Worm (Caenorhabditis elegans) whole organism, young adult: ENCODE results near the gene fbxb-22.

ENCODE experiments used
- B0035.1 ChIP-seq: sonication (generic microtip); optimal IDR thresholded peaks from 2 replicates; lab custom pipeline; 2016; ENCODE audit warnings: missing genetic modification characterization, mild to moderate bottlenecking, missing compliant biosample characterization, missing genotype, missing genetic modification reagents
- F55B11.4 ChIP-seq: sonication (generic microtip); optimal IDR thresholded peaks from 2 replicates; lab custom pipeline; 2016; ENCODE audit warnings: missing compliant biosample characterization, missing genetic modification characterization, borderline replicate concordance; ENCODE audit not compliant: insufficient read depth
- Y53F4B.3 ChIP-seq: fragments of 200-800 bp; sonication (Bioruptor generic); IDR thresholded peaks from 2 replicates; pipeline ENCODE4 v1.3.6; 2022; ENCODE audit warnings: missing genetic modification reagents, missing genetic modification characterization, missing compliant biosample characterization
- Y79H2A.3 ChIP-seq: fragments of 200-800 bp; sonication (Bioruptor generic); conservative IDR thresholded peaks from 2 replicates; pipeline ENCODE4 v1.3.6; 2022; ENCODE audit warnings: missing genetic modification reagents, missing genetic modification characterization, missing compliant biosample characterization
- Y95B8A.8 ChIP-seq: fragments of 200-800 bp; sonication (Bioruptor generic); IDR thresholded peaks from 2 replicates; pipeline ENCODE4 v1.3.6; 2022; ENCODE audit warnings: missing genetic modification reagents, missing genetic modification characterization, missing compliant biosample characterization
- ama-1 ChIP-seq, 3 experiments: fragments of 150-350 bp in 1 of 3; sonication (generic microtip) in 2 of 3; optimal IDR thresholded peaks; 2 replicates each; lab custom pipeline; 2014 to 2018; ENCODE audit warnings: missing biosample characterization in 2 of 3, missing genetic modification characterization in 2 of 3, missing genetic modification reagents in 2 of 3
- attf-5 ChIP-seq: fragments of 200-800 bp; sonication (Bioruptor generic); optimal IDR thresholded peaks from 2 replicates; lab custom pipeline; 2018; ENCODE audit warnings: mild to moderate bottlenecking, missing genetic modification characterization, missing compliant biosample characterization
- cebp-1 ChIP-seq, 2 experiments: fragments of 200-800 bp in 1 of 2; sonication (Bioruptor generic) in 1 of 2; sonication (generic microtip) in 1 of 2; IDR thresholded peaks in 1 of 2; optimal IDR thresholded peaks in 1 of 2; 2 replicates each; pipeline versions ENCODE4 v1.3.6 to Lab custom; 2017 to 2022; ENCODE audit warnings: missing compliant biosample characterization in 2 of 2, missing genetic modification characterization in 2 of 2, mild to moderate bottlenecking in 1 of 2, missing genetic modification reagents in 1 of 2, moderate library complexity in 1 of 2
- ceh-100 ChIP-seq: fragments of 200-800 bp; sonication (Bioruptor generic); IDR thresholded peaks from 2 replicates; pipeline ENCODE4 v1.3.6; 2022; ENCODE audit warnings: missing genetic modification reagents, missing genetic modification characterization, missing compliant biosample characterization
- efl-1 ChIP-seq: fragments of 150-350 bp; optimal IDR thresholded peaks from 2 replicates; lab custom pipeline; 2014; ENCODE audit warnings: missing biosample characterization, missing genetic modification reagents, missing genetic modification characterization
- egrh-3 ChIP-seq: fragments of 200-800 bp; sonication (Bioruptor generic); IDR thresholded peaks from 2 replicates; pipeline ENCODE4 v1.3.6; 2022; ENCODE audit warnings: missing genetic modification reagents, missing genetic modification characterization, missing compliant biosample characterization
- hmg-1.2 ChIP-seq: fragments of 200-800 bp; sonication (Bioruptor generic); IDR thresholded peaks from 2 replicates; pipeline ENCODE4 v1.3.6; 2022; ENCODE audit warnings: missing genetic modification reagents, missing genetic modification characterization, missing compliant biosample characterization
- let-526 ChIP-seq: fragments of 200-800 bp; sonication (Bioruptor generic); IDR thresholded peaks from 2 replicates; pipeline ENCODE4 v1.3.6; 2022; ENCODE audit warnings: missing genetic modification reagents, missing genetic modification characterization, missing compliant biosample characterization
- lin-26 ChIP-seq: fragments of 200-800 bp; sonication (Bioruptor generic); IDR thresholded peaks from 2 replicates; pipeline ENCODE4 v1.3.6; 2022; ENCODE audit warnings: missing genetic modification reagents, missing genetic modification characterization, missing compliant biosample characterization
- lsl-1 ChIP-seq: fragments of 200-800 bp; sonication (Bioruptor generic); optimal IDR thresholded peaks from 2 replicates; lab custom pipeline; 2018; ENCODE audit warnings: mild to moderate bottlenecking, missing genetic modification characterization, moderate library complexity, missing compliant biosample characterization
- madf-6 ChIP-seq: fragments of 200-800 bp; sonication (Bioruptor generic); IDR thresholded peaks from 2 replicates; pipeline ENCODE4 v1.3.6; 2022; ENCODE audit warnings: missing genetic modification reagents, missing genetic modification characterization, missing compliant biosample characterization
- madf-8 ChIP-seq: fragments of 200-800 bp; sonication (Bioruptor generic); conservative IDR thresholded peaks from 2 replicates; pipeline ENCODE4 v1.3.6; 2022; ENCODE audit warnings: missing genetic modification reagents, missing genetic modification characterization, missing compliant biosample characterization
- nfyb-1 ChIP-seq: fragments of 200-800 bp; sonication (Bioruptor generic); IDR thresholded peaks from 2 replicates; pipeline ENCODE4 v1.3.6; 2022; ENCODE audit warnings: missing genetic modification reagents, missing genetic modification characterization, missing compliant biosample characterization
- nhr-179 ChIP-seq: sonication (generic microtip); optimal IDR thresholded peaks from 2 replicates; lab custom pipeline; 2016; ENCODE audit warnings: mild to moderate bottlenecking, missing genetic modification characterization, missing compliant biosample characterization
- repo-1 ChIP-seq: sonication (generic microtip); optimal IDR thresholded peaks from 2 replicates; lab custom pipeline; 2017; ENCODE audit warnings: mild to moderate bottlenecking, missing genetic modification characterization, missing compliant biosample characterization
- rpc-1 ChIP-seq, 2 experiments: fragments of 150-350 bp in 1 of 2; sonication (generic microtip) in 1 of 2; optimal IDR thresholded peaks; 2 replicates each; lab custom pipeline; 2014 to 2018; ENCODE audit warnings: missing biosample characterization in 1 of 2, missing genetic modification characterization in 1 of 2, missing genetic modification reagents in 1 of 2, missing genotype in 1 of 2
- snpc-3.4 ChIP-seq: sonication (generic microtip); optimal IDR thresholded peaks from 2 replicates; lab custom pipeline; 2017; ENCODE audit warnings: missing genetic modification characterization, mild to moderate bottlenecking, missing compliant biosample characterization, antibody characterized with exemption, moderate library complexity, missing genotype, missing genetic modification reagents
- tbp1 ChIP-seq: fragments of 200-800 bp; sonication (Bioruptor generic); optimal IDR thresholded peaks from 2 replicates; lab custom pipeline; 2018; ENCODE audit warnings: mild to moderate bottlenecking, missing genetic modification characterization, missing compliant biosample characterization
- tbx-9 ChIP-seq: sonication (generic microtip); optimal IDR thresholded peaks from 2 replicates; lab custom pipeline; 2016; ENCODE audit warnings: borderline replicate concordance, missing genetic modification characterization, inconsistent platforms, missing compliant biosample characterization
- zfh-2 ChIP-seq: fragments of 200-800 bp; sonication (Bioruptor generic); conservative IDR thresholded peaks from 2 replicates; pipeline ENCODE4 v1.3.6; 2022; ENCODE audit warnings: missing genetic modification reagents, missing genetic modification characterization, missing compliant biosample characterization
- ztf-22 ChIP-seq: fragments of 200-800 bp; sonication (Bioruptor generic); optimal IDR thresholded peaks from 2 replicates; lab custom pipeline; 2018; ENCODE audit warnings: mild to moderate bottlenecking, missing genetic modification characterization, moderate library complexity, missing compliant biosample characterization

fbxb-22 gene

DNA sequence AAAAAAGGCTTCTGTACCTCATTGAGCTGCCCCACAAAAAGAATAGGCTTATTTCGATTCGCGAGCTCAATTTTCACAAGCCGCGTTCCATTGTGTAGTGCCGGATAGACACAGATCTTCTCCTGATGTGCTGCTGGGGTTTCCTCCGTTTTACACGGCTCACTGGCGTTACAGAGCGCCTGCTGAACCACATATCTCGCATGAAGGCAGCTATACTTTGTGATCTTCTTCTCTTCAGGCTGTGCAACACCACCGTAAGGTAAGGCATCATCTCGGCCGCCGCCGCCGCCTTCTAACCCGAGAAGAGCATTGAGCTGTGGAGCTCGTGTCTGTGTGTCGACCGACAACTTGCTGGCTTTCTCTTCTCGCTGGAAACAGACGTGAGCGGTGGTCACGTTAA lies 30.0 kb downstream of the fbxb-22 start:
- no peak for TF ChIP-seq nhr-179 (tag; lab: Kevin White, UChicago)
- peak; percentile 60; the same call in 1 of the 2 replicates for TF ChIP-seq zfh-2 (GFP tag; lab: Robert Waterston, UW)

DNA sequence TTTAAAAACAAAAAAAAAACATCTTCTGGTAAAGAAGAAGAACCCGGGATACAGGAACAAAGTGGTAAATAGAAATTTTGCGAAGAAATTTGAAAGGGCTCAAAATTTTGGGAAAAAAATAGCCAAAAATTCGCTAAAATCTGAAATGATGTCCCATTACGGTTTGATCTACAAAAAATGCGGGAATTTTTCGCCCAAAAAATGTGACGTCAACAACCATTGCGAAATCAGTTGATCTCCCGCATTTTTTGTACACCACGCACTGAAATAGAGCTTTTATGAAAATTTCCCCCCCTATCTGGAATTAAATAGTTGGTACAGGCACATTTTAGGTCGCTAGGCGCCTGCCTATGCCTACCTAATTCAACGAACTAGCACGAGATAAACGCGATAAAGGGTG lies 34.0 kb downstream of the fbxb-22 start:
- TF ChIP-seq Y79H2A.3 (GFP tag; lab: Robert Waterston, UW) (0 out of 2 replicates have a peak, but pooled peaks have one; percentile 35), cebp-1 (GFP tag; IDR thresholded peaks at IDR 0.05; lab: Robert Waterston, UW) (no peak), cebp-1 (tag; optimal IDR thresholded peaks at IDR 0.05; lab: Kevin White, UChicago) (peak; percentile 63), tbx-9 (tag; lab: Kevin White, UChicago) (no peak), madf-6 (GFP tag; lab: Robert Waterston, UW) (peak; percentile 21; the same call in 1 of the 2 replicates)

DNA sequence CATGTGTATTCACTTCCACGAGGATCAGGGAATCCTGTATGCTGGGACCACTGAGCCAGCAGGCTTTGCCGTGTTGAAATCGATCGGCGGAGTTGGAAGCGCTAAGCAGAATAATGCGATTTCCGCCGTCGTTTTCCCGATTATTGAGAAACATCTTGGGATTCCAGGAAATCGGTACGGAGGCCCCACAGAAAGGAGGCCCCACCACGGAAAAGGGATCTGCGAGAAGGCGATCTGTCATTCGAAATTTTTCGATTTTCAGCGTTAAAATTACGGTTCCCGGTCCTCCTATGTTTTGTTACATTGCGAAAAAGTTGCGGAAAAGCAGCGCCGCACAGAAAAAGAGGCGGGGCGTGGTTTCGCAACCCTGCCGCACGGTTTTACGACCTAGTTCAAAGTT lies 35.2 kb downstream of the fbxb-22 start:
- TF ChIP-seq Y53F4B.3 (GFP tag; lab: Robert Waterston, UW): no peak
- TF ChIP-seq egrh-3 (GFP tag; lab: Robert Waterston, UW): peak; percentile 31; the same call in 1 of the 2 replicates
- 0 out of 2 replicates have a peak, but pooled peaks have one; percentile 18 for TF ChIP-seq lin-26
- no peak for TF ChIP-seq B0035.1
- TF ChIP-seq efl-1 (GFP tag; lab: Kevin White, UChicago): no peak
- TF ChIP-seq ceh-100 (GFP tag; lab: Robert Waterston, UW): peak; percentile 77
- 0 out of 2 replicates have a peak, but pooled peaks have one; percentile 35 for TF ChIP-seq nfyb-1 (GFP tag; lab: Robert Waterston, UW)
- no peak for TF ChIP-seq cebp-1 (GFP tag; IDR thresholded peaks at IDR 0.05; lab: Robert Waterston, UW)
- peak; percentile 31 for TF ChIP-seq cebp-1 (tag; optimal IDR thresholded peaks at IDR 0.05; lab: Kevin White, UChicago)
- TF ChIP-seq Y95B8A.8: no peak
- TF ChIP-seq hmg-1.2: peak; percentile 12; the same call in 1 of the 2 replicates
- no peak for TF ChIP-seq let-526
- peak; percentile 10; the same call in 1 of the 2 replicates for TF ChIP-seq madf-6 (GFP tag; lab: Robert Waterston, UW)
- TF ChIP-seq ama-1 (optimal IDR thresholded peaks at IDR 0.05; lab: Kevin White, UChicago): no peak
- no peak for TF ChIP-seq ama-1 (GFP tag; optimal IDR thresholded peaks at IDR 0.05; lab: Kevin White, UChicago)

DNA sequence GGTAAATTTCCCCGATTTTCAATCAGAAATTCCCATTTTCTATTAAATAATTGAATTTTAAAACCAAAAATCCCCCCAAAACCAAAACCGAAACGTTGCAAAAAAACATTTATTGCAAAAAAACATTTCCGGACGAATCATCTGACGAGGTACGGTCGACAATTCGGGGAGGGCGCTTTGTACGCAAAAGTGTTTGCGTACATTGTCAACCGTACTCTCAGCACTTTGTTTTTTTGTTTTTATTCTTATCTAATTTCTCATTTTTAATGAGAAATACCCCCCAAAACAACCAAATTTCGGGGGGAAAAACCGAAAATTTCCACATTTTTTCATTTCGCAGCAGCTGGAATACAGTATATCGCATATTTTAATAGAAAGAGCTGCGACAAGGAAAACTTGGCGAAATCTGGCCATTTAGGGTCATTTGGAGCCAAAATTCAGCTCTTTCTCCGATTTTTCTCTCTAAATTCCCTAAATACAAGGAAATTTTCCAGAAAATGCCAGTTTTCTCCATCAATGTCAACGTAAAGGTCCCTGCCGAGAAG lies 35.8 kb downstream of the fbxb-22 start, which contains the start of gene mif-1:
Gene mif-1 (plus strand): TSS at position 495 of the 545 bp plus-strand sequence.
- TF ChIP-seq lsl-1 (GFP tag; lab: Kevin White, UChicago) (peak; percentile 83), F55B11.4 (tag; lab: Kevin White, UChicago) (no peak), attf-5 (GFP tag; lab: Kevin White, UChicago) (peak; percentile 23), rpc-1 (optimal IDR thresholded peaks at IDR 0.05; lab: Kevin White, UChicago) (no peak), rpc-1 (tag; optimal IDR thresholded peaks at IDR 0.05; lab: Kevin White, UChicago) (no peak), tbp1 (GFP tag; lab: Kevin White, UChicago) (peak; percentile 7)

DNA sequence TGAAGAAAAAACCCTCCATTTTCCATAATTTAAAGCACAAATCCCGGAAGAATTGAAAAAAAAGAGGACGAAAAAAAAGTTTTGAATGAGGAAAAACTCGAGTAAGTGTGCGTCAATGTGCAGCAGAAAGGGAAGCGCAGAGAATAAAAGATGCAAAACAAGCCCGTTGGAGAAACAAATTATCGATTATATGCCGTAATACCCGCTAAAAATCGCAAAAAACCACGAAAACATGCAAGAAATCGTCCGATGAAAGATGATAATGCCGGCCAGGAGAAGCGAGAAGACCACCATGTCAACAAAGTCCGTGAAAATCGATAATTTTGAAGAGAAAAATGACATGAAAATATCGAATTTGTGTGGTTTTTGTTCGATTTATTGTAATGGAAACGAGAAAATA lies 36.5 kb downstream of the fbxb-22 start:
- TF ChIP-seq hmg-1.2 (peak; percentile 14; the same call in 1 of the 2 replicates), repo-1 (tag; lab: Kevin White, UChicago) (no peak)
- TF ChIP-seq, all 124 proteins: peak for 1

DNA sequence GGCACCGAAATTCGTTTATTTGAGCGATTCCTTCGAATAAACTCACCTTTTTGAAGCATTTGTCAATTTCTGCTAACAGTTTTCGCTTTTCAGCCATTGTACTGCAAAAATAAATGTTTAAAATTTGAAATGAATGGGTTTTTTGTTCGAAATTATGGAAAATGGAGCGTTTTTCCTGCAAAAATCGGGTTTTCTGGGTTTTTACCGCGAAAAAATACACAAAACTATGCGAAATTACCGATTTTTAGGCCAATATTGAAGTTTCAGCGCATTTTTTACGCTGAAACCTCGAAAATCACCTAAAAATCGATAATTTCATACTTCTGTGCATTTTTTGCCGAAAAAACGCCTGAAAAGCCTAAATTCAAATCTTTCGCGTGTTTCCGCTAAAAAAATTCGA lies 37.2 kb downstream of the fbxb-22 start, which contains the start of gene ntl-3:
Gene ntl-3 (minus strand): TSS at position 101 of the 400 bp plus-strand sequence.
- no peak for TF ChIP-seq snpc-3.4 (tag; lab: Kevin White, UChicago)
- TF ChIP-seq madf-8 (GFP tag; lab: Robert Waterston, UW): no peak
- TF ChIP-seq ztf-22 (GFP tag; lab: Kevin White, UChicago): no peak
